Fruit fly (Drosophila melanogaster): ENCODE data around the gene Indy-2.
A peak's percentile ranks its signal among the peaks of the same experiment; 100 is the strongest.

DNA sequence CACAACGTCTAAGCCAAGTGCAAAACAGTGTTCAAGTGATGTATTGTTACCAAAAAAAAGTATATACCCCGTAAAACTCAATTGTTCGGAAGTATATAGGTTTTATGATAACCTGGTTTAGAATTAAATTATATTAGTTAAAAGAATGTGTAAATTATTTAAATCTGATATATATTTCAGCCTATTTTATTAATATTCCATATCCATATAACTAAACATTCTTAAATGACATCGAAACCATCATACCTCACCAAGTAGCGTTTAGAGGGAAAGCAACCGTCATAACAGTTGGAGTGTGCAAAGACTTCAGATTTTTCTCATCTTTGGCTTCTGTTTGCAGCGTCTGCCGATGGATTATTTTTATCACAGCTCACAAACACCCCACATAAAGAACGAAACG is 43.1 kb upstream of the Indy-2 start:
- TF ChIP-seq CG8478 (optimal IDR thresholded peaks at IDR 0.05) = no peak
- no peak for TF ChIP-seq psq (optimal IDR thresholded peaks at IDR 0.05)
- TF ChIP-seq pan (optimal IDR thresholded peaks at IDR 0.05) = peak; percentile 76
- TF ChIP-seq usp (GFP tag; optimal IDR thresholded peaks at IDR 0.05) = no peak
- TF ChIP-seq EcR (GFP tag; optimal IDR thresholded peaks at IDR 0.05) = no peak
- TF ChIP-seq Dll (optimal IDR thresholded peaks at IDR 0.05) = no peak

All from whole organism.